Fruit fly (Drosophila melanogaster): Measurements from ENCODE around the gene Tehao.

DNA sequence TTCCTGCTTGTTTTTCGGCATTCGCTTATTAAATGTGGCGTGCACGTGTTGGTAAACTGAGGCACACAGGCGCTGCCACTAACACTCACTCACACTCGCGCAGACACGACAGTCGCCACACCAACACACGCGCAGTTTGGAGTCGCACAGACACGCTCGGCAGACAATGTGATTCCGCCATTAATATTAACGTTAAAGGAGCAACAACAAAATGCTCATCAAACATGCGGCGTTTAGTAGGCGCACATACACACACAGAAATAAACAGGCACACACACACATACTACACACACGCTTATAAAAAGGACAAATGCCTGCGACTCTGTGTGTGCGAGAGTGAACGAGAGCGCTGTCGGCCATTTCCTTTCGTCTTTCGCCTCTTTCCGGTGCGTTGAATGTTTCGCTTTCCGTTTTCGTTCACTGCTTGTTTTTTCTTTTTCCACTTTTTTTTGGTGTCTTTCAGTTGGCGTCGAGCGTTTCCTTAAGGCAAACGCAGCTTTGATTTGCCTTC is 21.7 kb downstream of the Tehao start, which contains the start of gene CG42809:
- TF ChIP-seq CG8319 (GFP tag; optimal IDR thresholded peaks at IDR 0.05), result no peak
- TF ChIP-seq esn (GFP tag; optimal IDR thresholded peaks at IDR 0.05), result no peak
- no peak for TF ChIP-seq Lpt (GFP tag; optimal IDR thresholded peaks at IDR 0.05)
- TF ChIP-seq CG11902 (GFP tag; optimal IDR thresholded peaks at IDR 0.05), result no peak
- no peak for TF ChIP-seq Hr4 (GFP tag; optimal IDR thresholded peaks at IDR 0.05)
- no peak for TF ChIP-seq CG6163 (GFP tag; IDR thresholded peaks at IDR 0.05)
- no peak for TF ChIP-seq CG7368 (GFP tag; optimal IDR thresholded peaks at IDR 0.05)
- no peak for TF ChIP-seq CG32006 (GFP tag; optimal IDR thresholded peaks at IDR 0.05)
- no peak for TF ChIP-seq topi (GFP tag; optimal IDR thresholded peaks at IDR 0.05)
- TF ChIP-seq Eip78C (GFP tag), result no peak
- no peak for TF ChIP-seq CG10669 (GFP tag; optimal IDR thresholded peaks at IDR 0.05)
- no peak for TF ChIP-seq CG31627 (GFP tag; optimal IDR thresholded peaks at IDR 0.05)

All from whole organism, prepupa.